Worm (Caenorhabditis elegans) whole organism, early embryonic: ENCODE data around the gene mes-1.

Source experiments
- B0310.2 ChIP-seq: sonication (generic microtip); optimal IDR thresholded peaks from 2 replicates; lab custom pipeline; 2016; ENCODE audit warnings: mild to moderate bottlenecking, missing genetic modification characterization, missing compliant biosample characterization
- ama-1 ChIP-seq: fragments of 150-350 bp; optimal IDR thresholded peaks from 2 replicates; lab custom pipeline; 2014
- ceh-36 ChIP-seq: sonication (generic microtip); optimal IDR thresholded peaks from 2 replicates; lab custom pipeline; 2016; ENCODE audit warnings: missing genetic modification characterization, inconsistent platforms, missing compliant biosample characterization
- sea-1 ChIP-seq: fragments of 200-800 bp; sonication (Bioruptor generic); conservative IDR thresholded peaks from 2 replicates; pipeline ENCODE4 v1.3.6; 2022; ENCODE audit warnings: missing genetic modification characterization, missing compliant biosample characterization
- tra-4 ChIP-seq: sonication (generic microtip); optimal IDR thresholded peaks from 2 replicates; lab custom pipeline; 2017; ENCODE audit warnings: missing genetic modification characterization, missing compliant biosample characterization

DNA sequence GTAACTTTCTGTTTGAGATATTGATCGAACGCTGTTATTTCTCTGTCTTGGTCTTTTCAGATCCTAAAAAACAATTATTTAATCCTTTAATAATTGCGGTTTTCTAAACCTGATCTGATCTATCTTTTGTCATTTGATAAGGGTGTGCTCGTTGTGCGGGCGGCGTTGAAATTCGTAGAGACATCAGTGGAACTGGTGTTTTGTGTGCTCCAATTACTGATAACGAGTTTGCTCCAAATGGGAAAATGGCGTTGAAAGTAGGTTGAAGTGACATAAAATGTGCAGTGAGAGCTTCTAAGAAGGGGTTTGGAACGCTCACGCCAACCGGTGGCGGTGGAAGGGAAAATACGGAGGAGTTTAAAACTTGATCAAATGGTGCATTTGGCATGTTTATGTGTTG, 2.8 kb upstream of the mes-1 start:
- no peak for TF ChIP-seq tra-4 (tag; lab: Kevin White, UChicago)
- no peak for TF ChIP-seq sea-1 (GFP tag; lab: Robert Waterston, UW)
- TF ChIP-seq B0310.2 (tag; lab: Kevin White, UChicago): no peak
- TF ChIP-seq ama-1 (lab: Kevin White, UChicago): no peak
- no peak for TF ChIP-seq ceh-36 (tag; lab: Kevin White, UChicago)
